Fruit fly (Drosophila melanogaster): ENCODE data around the gene spd-2.

Gene spd-2

DNA sequence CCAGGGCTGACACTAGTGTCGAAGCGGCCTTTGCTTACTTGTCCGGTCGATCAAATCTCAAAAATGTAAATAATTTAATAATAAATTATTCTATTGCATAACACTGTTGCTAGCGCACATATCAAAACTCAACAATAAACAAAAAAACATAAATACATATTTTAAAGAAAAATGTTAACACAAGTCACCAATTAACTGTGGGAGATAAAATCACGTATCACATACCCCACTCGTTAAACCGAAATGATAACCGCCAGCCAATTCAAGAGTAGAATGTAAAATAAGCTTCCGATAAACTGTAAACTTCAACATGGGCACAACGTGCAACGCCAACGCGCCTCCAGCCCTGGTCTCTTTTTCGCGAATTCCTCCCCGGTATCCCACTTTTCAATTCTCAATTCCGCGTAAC is 7.9 kb upstream of the spd-2 start, which contains the start of gene Arts:
Gene Arts, plus strand, starts transcription at position 116 of the 409 bp plus-strand sequence.
- peak; percentile 48 for TF ChIP-seq CG5204 (GFP tag; optimal IDR thresholded peaks at IDR 0.05)
- TF ChIP-seq ovo (GFP tag; optimal IDR thresholded peaks at IDR 0.05), result peak; percentile 17
- TF ChIP-seq Clk (GFP tag; optimal IDR thresholded peaks at IDR 0.05), result no peak
- TF ChIP-seq CG1620 (GFP tag; optimal IDR thresholded peaks at IDR 0.05), result peak; percentile 0
- no peak for TF ChIP-seq kay (GFP tag; ENCODE audit: borderline replicate concordance)
- TF ChIP-seq cnc (optimal IDR thresholded peaks at IDR 0.05), result no peak
- peak; percentile 30 for TF ChIP-seq CG14711 (tag; optimal IDR thresholded peaks at IDR 0.05)
- peak; percentile 77 for TF ChIP-seq Mnt (GFP tag; optimal IDR thresholded peaks at IDR 0.05)
- peak; percentile 12 for TF ChIP-seq Hr96 (GFP tag; optimal IDR thresholded peaks at IDR 0.05)
- peak; percentile 26 for TF ChIP-seq tj (GFP tag; optimal IDR thresholded peaks at IDR 0.05)
- TF ChIP-seq CG33017 (tag; optimal IDR thresholded peaks at IDR 0.05), result no peak
- peak; percentile 27 for TF ChIP-seq bab1 (GFP tag; optimal IDR thresholded peaks at IDR 0.05)
- TF ChIP-seq pad (GFP tag; optimal IDR thresholded peaks at IDR 0.05), result peak; percentile 28
- TF ChIP-seq CG7101 (tag; optimal IDR thresholded peaks at IDR 0.05), result peak; percentile 38
- TF ChIP-seq Crg-1 (GFP tag; optimal IDR thresholded peaks at IDR 0.05), result peak; percentile 22
- peak; percentile 29 for TF ChIP-seq CG7045 (GFP tag; optimal IDR thresholded peaks at IDR 0.05)
- peak; percentile 51 for TF ChIP-seq toe (GFP tag; optimal IDR thresholded peaks at IDR 0.05)
- TF ChIP-seq CG11617 (GFP tag; optimal IDR thresholded peaks at IDR 0.05), result peak; percentile 67
- no peak for TF ChIP-seq CG12768 (GFP tag; optimal IDR thresholded peaks at IDR 0.05)
- no peak for TF ChIP-seq cic (GFP tag; optimal IDR thresholded peaks at IDR 0.05)

- TF ChIP-seq Crg-1 (GFP tag; optimal IDR thresholded peaks at IDR 0.05) (no peak), cnc (optimal IDR thresholded peaks at IDR 0.05) (no peak), Hr96 (GFP tag; optimal IDR thresholded peaks at IDR 0.05) (no peak)
Observed at dm6 chr3L:16590860-16591259, 4.0 kb downstream of the spd-2 start, which contains the start of gene tra. tra (minus strand) TSS chr3L:16591050.

- TF ChIP-seq CG7101 (tag; optimal IDR thresholded peaks at IDR 0.05), result peak; percentile 75
- peak; percentile 35 for TF ChIP-seq CG12768 (GFP tag; optimal IDR thresholded peaks at IDR 0.05)
- TF ChIP-seq Crg-1 (GFP tag; optimal IDR thresholded peaks at IDR 0.05), result peak; percentile 70
- TF ChIP-seq tj (GFP tag; optimal IDR thresholded peaks at IDR 0.05), result peak; percentile 49
- peak; percentile 35 for TF ChIP-seq cic (GFP tag; optimal IDR thresholded peaks at IDR 0.05)
- TF ChIP-seq cnc (optimal IDR thresholded peaks at IDR 0.05), result no peak
- TF ChIP-seq kay (GFP tag; ENCODE audit: borderline replicate concordance), result no peak
- peak; percentile 65 for TF ChIP-seq ovo (GFP tag; optimal IDR thresholded peaks at IDR 0.05)
- peak; percentile 20 for TF ChIP-seq Clk (GFP tag; optimal IDR thresholded peaks at IDR 0.05)
- TF ChIP-seq CG5204 (GFP tag; optimal IDR thresholded peaks at IDR 0.05), result no peak
- TF ChIP-seq Mnt (GFP tag; optimal IDR thresholded peaks at IDR 0.05), result peak; percentile 77
- peak; percentile 33 for TF ChIP-seq bab1 (GFP tag; optimal IDR thresholded peaks at IDR 0.05)
- TF ChIP-seq CG7045 (GFP tag; optimal IDR thresholded peaks at IDR 0.05), result peak; percentile 34
- peak; percentile 64 for TF ChIP-seq CG11617 (GFP tag; optimal IDR thresholded peaks at IDR 0.05)
- peak; percentile 55 for TF ChIP-seq pad (GFP tag; optimal IDR thresholded peaks at IDR 0.05)
- peak; percentile 70 for TF ChIP-seq CG33017 (tag; optimal IDR thresholded peaks at IDR 0.05)
- TF ChIP-seq CG14711 (tag; optimal IDR thresholded peaks at IDR 0.05), result peak; percentile 70
- TF ChIP-seq toe (GFP tag; optimal IDR thresholded peaks at IDR 0.05), result no peak
- TF ChIP-seq Hr96 (GFP tag; optimal IDR thresholded peaks at IDR 0.05), result no peak
- peak; percentile 71 for TF ChIP-seq CG1620 (GFP tag; optimal IDR thresholded peaks at IDR 0.05)
Observed at dm6 chr3L:16587994-16588622, 6.7 kb downstream of the spd-2 start.

DNA sequence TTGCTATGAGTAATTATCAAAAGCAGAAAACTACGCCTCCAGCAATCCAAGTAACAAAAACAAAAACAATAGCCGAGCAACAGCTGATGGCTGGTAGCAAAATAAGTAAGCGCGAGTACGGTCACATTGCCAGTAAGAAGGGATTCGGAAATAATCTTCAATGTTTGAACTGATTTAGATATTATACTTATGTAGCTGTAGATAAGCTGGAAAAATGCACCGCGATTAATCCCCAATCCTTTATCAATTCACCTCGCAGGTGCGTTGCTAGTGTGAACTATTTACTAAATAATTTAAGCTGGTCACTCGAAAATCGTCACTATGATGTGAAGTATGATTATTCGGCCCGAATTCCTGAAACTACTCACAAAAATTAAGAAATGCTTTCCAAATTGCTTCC is 7.8 kb downstream of the spd-2 start, which contains the start of the genes Syx8 and CG32163:
Gene Syx8, minus strand, starts transcription at position 69 of the 400 bp plus-strand sequence.
Gene CG32163, plus strand, starts transcription at position 169 of the 400 bp plus-strand sequence.
- TF ChIP-seq CG1620 (GFP tag; optimal IDR thresholded peaks at IDR 0.05) (no peak), Mnt (GFP tag; optimal IDR thresholded peaks at IDR 0.05) (peak; percentile 25), tj (GFP tag; optimal IDR thresholded peaks at IDR 0.05) (peak; percentile 17), bab1 (GFP tag; optimal IDR thresholded peaks at IDR 0.05) (peak; percentile 36), CG33017 (tag; optimal IDR thresholded peaks at IDR 0.05) (no peak), Clk (GFP tag; optimal IDR thresholded peaks at IDR 0.05) (no peak), CG7101 (tag; optimal IDR thresholded peaks at IDR 0.05) (peak; percentile 9), cic (GFP tag; optimal IDR thresholded peaks at IDR 0.05) (peak; percentile 32)

dm6 chr3L:16584074-16584578 is 10.7 kb downstream of the spd-2 start, which contains the start of gene UQCR-C2:
UQCR-C2 (plus strand) TSS chr3L:16584124.
- TF ChIP-seq CG5204 (GFP tag; optimal IDR thresholded peaks at IDR 0.05) (no peak), CG7045 (GFP tag; optimal IDR thresholded peaks at IDR 0.05) (no peak), tj (GFP tag; optimal IDR thresholded peaks at IDR 0.05) (peak; percentile 54), Clk (GFP tag; optimal IDR thresholded peaks at IDR 0.05) (no peak), Crg-1 (GFP tag; optimal IDR thresholded peaks at IDR 0.05) (peak; percentile 29), Hr96 (GFP tag; optimal IDR thresholded peaks at IDR 0.05) (no peak), bab1 (GFP tag; optimal IDR thresholded peaks at IDR 0.05) (peak; percentile 76), cnc (optimal IDR thresholded peaks at IDR 0.05) (no peak), cic (GFP tag; optimal IDR thresholded peaks at IDR 0.05) (peak; percentile 47), CG11617 (GFP tag; optimal IDR thresholded peaks at IDR 0.05) (peak; percentile 48), CG14711 (tag; optimal IDR thresholded peaks at IDR 0.05) (peak; percentile 30), CG33017 (tag; optimal IDR thresholded peaks at IDR 0.05) (peak; percentile 5), toe (GFP tag; optimal IDR thresholded peaks at IDR 0.05) (no peak), CG7101 (tag; optimal IDR thresholded peaks at IDR 0.05) (peak; percentile 54), kay (GFP tag; ENCODE audit: borderline replicate concordance) (no peak), CG12768 (GFP tag; optimal IDR thresholded peaks at IDR 0.05) (no peak), Mnt (GFP tag; optimal IDR thresholded peaks at IDR 0.05) (peak; percentile 70), CG1620 (GFP tag; optimal IDR thresholded peaks at IDR 0.05) (peak; percentile 68), ovo (GFP tag; optimal IDR thresholded peaks at IDR 0.05) (no peak), pad (GFP tag; optimal IDR thresholded peaks at IDR 0.05) (no peak)

All from whole organism, adult.